Fruit fly (Drosophila melanogaster) whole organism, embryonic: ENCODE measurements around the gene CalpB.

Experiments used
- Atf-2 ChIP-seq: fragments of 200-800 bp; sonication (Bioruptor generic); optimal IDR thresholded peaks from 2 replicates; lab custom pipeline; 2016; ENCODE audit warnings: missing biosample characterization, missing genetic modification characterization
- B-H2 ChIP-seq: fragments of 200-800 bp; sonication (Bioruptor generic); optimal IDR thresholded peaks from 2 replicates; lab custom pipeline; 2018; ENCODE audit warnings: missing biosample characterization, mild to moderate bottlenecking, missing genetic modification characterization
- CG1024 ChIP-seq: fragments of 200-800 bp; sonication (Bioruptor generic); IDR thresholded peaks from 2 replicates; pipeline ENCODE4 v1.3.6; 2022; ENCODE audit warnings: missing biosample characterization, missing genetic modification characterization
- CG10366 ChIP-seq: fragments of 200-800 bp; sonication (Bioruptor generic); IDR thresholded peaks from 2 replicates; pipeline ENCODE4 v1.3.6; 2022; ENCODE audit warnings: missing biosample characterization, missing genetic modification characterization
- CG11085 ChIP-seq: fragments of 200-800 bp; sonication (Bioruptor generic); IDR thresholded peaks from 2 replicates; pipeline ENCODE4 v1.3.6; 2022; ENCODE audit warnings: missing biosample characterization, missing genetic modification characterization
- CG11456 ChIP-seq: fragments of 200-800 bp; sonication (Bioruptor generic); IDR thresholded peaks from 3 replicates; pipeline ENCODE4 v1.3.6; 2022; ENCODE audit warnings: missing biosample characterization, missing genetic modification characterization
- CG11723 ChIP-seq: fragments of 200-800 bp; sonication (Bioruptor generic); optimal IDR thresholded peaks from 2 replicates; lab custom pipeline; 2017; ENCODE audit warnings: missing biosample characterization, mild to moderate bottlenecking, missing genetic modification characterization
- CG12769 ChIP-seq: fragments of 200-800 bp; sonication (Bioruptor generic); optimal IDR thresholded peaks from 2 replicates; lab custom pipeline; 2019; ENCODE audit warnings: missing biosample characterization, mild to moderate bottlenecking, missing genetic modification characterization, moderate library complexity
- CG13296 ChIP-seq: fragments of 200-800 bp; sonication (Bioruptor generic); optimal IDR thresholded peaks from 3 replicates; lab custom pipeline; 2018; ENCODE audit warnings: missing biosample characterization, mild to moderate bottlenecking, missing genetic modification characterization
- CG15514 ChIP-seq: fragments of 200-800 bp; sonication (Bioruptor generic); optimal IDR thresholded peaks from 3 replicates; lab custom pipeline; 2017; ENCODE audit warnings: missing biosample characterization, missing genetic modification characterization, mild to moderate bottlenecking, moderate library complexity, missing genetic modification reagents
- CG18011 ChIP-seq: fragments of 200-800 bp; sonication (Bioruptor generic); optimal IDR thresholded peaks from 2 replicates; lab custom pipeline; 2017; ENCODE audit warnings: missing biosample characterization, missing genetic modification characterization, mild to moderate bottlenecking, moderate library complexity, missing genotype
- CG18476 ChIP-seq: fragments of 200-800 bp; sonication (Bioruptor generic); optimal IDR thresholded peaks from 2 replicates; lab custom pipeline; 2016; ENCODE audit warnings: missing biosample characterization, mild to moderate bottlenecking, missing genetic modification characterization
- CG18764 ChIP-seq: fragments of 200-800 bp; sonication (Bioruptor generic); optimal IDR thresholded peaks from 3 replicates; lab custom pipeline; 2016; ENCODE audit warnings: missing biosample characterization, missing genetic modification characterization
- CG33213 ChIP-seq: fragments of 200-800 bp; sonication (Bioruptor generic); optimal IDR thresholded peaks from 3 replicates; lab custom pipeline; 2016; ENCODE audit warnings: missing biosample characterization, missing genetic modification characterization
- CG4617 ChIP-seq: fragments of 200-800 bp; sonication (Bioruptor generic); optimal IDR thresholded peaks from 3 replicates; lab custom pipeline; 2016; ENCODE audit warnings: missing biosample characterization, missing genetic modification characterization, borderline replicate concordance
- CG8089 ChIP-seq: fragments of 200-800 bp; sonication (Bioruptor generic); optimal IDR thresholded peaks from 3 replicates; lab custom pipeline; 2016; ENCODE audit warnings: missing biosample characterization, missing genetic modification characterization
- CG9817 ChIP-seq: fragments of 200-800 bp; sonication (Bioruptor generic); optimal IDR thresholded peaks from 2 replicates; lab custom pipeline; 2018; ENCODE audit warnings: missing biosample characterization, mild to moderate bottlenecking, missing genetic modification characterization, moderate library complexity
- ERR ChIP-seq: fragments of 200-800 bp; sonication (Bioruptor generic); optimal IDR thresholded peaks from 2 replicates; lab custom pipeline; 2016; ENCODE audit warnings: missing biosample characterization, missing genetic modification characterization
- Eip74EF ChIP-seq, 2 experiments: fragments of 200-800 bp in 1 of 2; fragments of >200 bp in 1 of 2; sonication (Bioruptor generic) in 1 of 2; optimal IDR thresholded peaks; 2 replicates each; lab custom pipeline; 2017 to 2019; ENCODE audit warnings: missing biosample characterization in 2 of 2, missing genetic modification characterization in 2 of 2, mild to moderate bottlenecking in 1 of 2, moderate library complexity in 1 of 2
- Ets65A ChIP-seq: fragments of 200-800 bp; sonication (Bioruptor generic); peaks from one replicate; lab custom pipeline; 2016; ENCODE audit warnings: missing biosample characterization, missing genetic modification characterization
- Fer1 ChIP-seq: fragments of 200-800 bp; sonication (Bioruptor generic); optimal IDR thresholded peaks from 2 replicates; lab custom pipeline; 2017; ENCODE audit warnings: missing biosample characterization, mild to moderate bottlenecking, missing genetic modification characterization
- Gug ChIP-seq: fragments of 200-800 bp; sonication (Bioruptor generic); IDR thresholded peaks from 4 replicates; pipeline ENCODE4 v1.3.6; 2022; ENCODE audit warnings: missing biosample characterization, missing genetic modification characterization
- H15 ChIP-seq: fragments of 200-800 bp; sonication (Bioruptor generic); IDR thresholded peaks from 3 replicates; pipeline ENCODE4 v1.3.6; 2022; ENCODE audit warnings: missing biosample characterization, missing genetic modification characterization
- HLHmδ ChIP-seq: fragments of 200-800 bp; sonication (Bioruptor generic); optimal IDR thresholded peaks from 2 replicates; lab custom pipeline; 2018; ENCODE audit warnings: missing biosample characterization, mild to moderate bottlenecking, missing genetic modification characterization, moderate library complexity
- Hr51 ChIP-seq, 2 experiments: fragments of 200-800 bp; sonication (Bioruptor generic); optimal IDR thresholded peaks; 2 replicates in 1 of 2; 3 replicates in 1 of 2; lab custom pipeline; 2016 to 2018; ENCODE audit warnings: missing biosample characterization in 2 of 2, missing genetic modification characterization in 2 of 2, mild to moderate bottlenecking in 1 of 2, moderate library complexity in 1 of 2
- Hr78 ChIP-seq, 2 experiments: fragments of 200-800 bp in 1 of 2; fragments of >200 bp in 1 of 2; sonication (Bioruptor generic) in 1 of 2; optimal IDR thresholded peaks; 2 replicates each; lab custom pipeline; 2017 to 2019; ENCODE audit warnings: missing biosample characterization in 2 of 2, missing genetic modification characterization in 2 of 2, mild to moderate bottlenecking in 1 of 2, moderate library complexity in 1 of 2
- Med ChIP-seq: fragments of 200-800 bp; sonication (Bioruptor generic); peaks from one replicate; lab custom pipeline; 2016; ENCODE audit warnings: missing biosample characterization, missing genetic modification characterization, mild to moderate bottlenecking, inconsistent platforms, moderate library complexity
- Mes4 ChIP-seq: fragments of 200-800 bp; sonication (Bioruptor generic); optimal IDR thresholded peaks from 2 replicates; lab custom pipeline; 2016; ENCODE audit warnings: missing biosample characterization, missing genetic modification characterization
- Optix ChIP-seq: fragments of 200-800 bp; sonication (Bioruptor generic); IDR thresholded peaks from 3 replicates; pipeline ENCODE4 v1.3.6; 2022; ENCODE audit warnings: missing biosample characterization, missing genetic modification characterization
- Sry-δ ChIP-seq: fragments of 200-800 bp; sonication (Bioruptor generic); optimal IDR thresholded peaks from 2 replicates; lab custom pipeline; 2016; ENCODE audit warnings: missing biosample characterization, missing genetic modification characterization
- Ssrp ChIP-seq: fragments of 200-800 bp; sonication (Bioruptor generic); optimal IDR thresholded peaks from 2 replicates; lab custom pipeline; 2018; ENCODE audit warnings: missing biosample characterization, mild to moderate bottlenecking, missing genetic modification characterization, moderate library complexity
- Tbp ChIP-seq: fragments of >200 bp; optimal IDR thresholded peaks from 2 replicates; lab custom pipeline; 2018; ENCODE audit warnings: missing biosample characterization, missing genetic modification characterization
- ab ChIP-seq: fragments of 200-800 bp; sonication (Bioruptor generic); optimal IDR thresholded peaks from 2 replicates; lab custom pipeline; 2016; ENCODE audit warnings: missing biosample characterization, missing genetic modification characterization
- ase ChIP-seq: fragments of 200-800 bp; sonication (Bioruptor generic); IDR thresholded peaks from 3 replicates; pipeline ENCODE4 v1.3.6; 2022; ENCODE audit warnings: missing biosample characterization, missing genetic modification characterization
- cas ChIP-seq: fragments of 200-800 bp; sonication (Bioruptor generic); IDR thresholded peaks from 2 replicates; pipeline ENCODE4 v1.3.6; 2022; ENCODE audit warnings: missing biosample characterization, missing genetic modification characterization
- cato ChIP-seq: fragments of 200-800 bp; sonication (Bioruptor generic); optimal IDR thresholded peaks from 2 replicates; lab custom pipeline; 2016; ENCODE audit warnings: missing biosample characterization, missing genetic modification characterization, borderline replicate concordance
- croc ChIP-seq: fragments of 200-800 bp; sonication (Bioruptor generic); conservative IDR thresholded peaks from 3 replicates; pipeline ENCODE4 v1.3.6; 2022; ENCODE audit warnings: missing biosample characterization, missing genetic modification characterization
- en ChIP-seq: fragments of 200-800 bp; sonication (Bioruptor generic); optimal IDR thresholded peaks from 2 replicates; lab custom pipeline; 2016; ENCODE audit warnings: missing biosample characterization, missing genetic modification characterization
- inv ChIP-seq: fragments of 200-800 bp; sonication (Bioruptor generic); IDR thresholded peaks from 2 replicates; pipeline ENCODE4 v1.3.6; 2022; ENCODE audit warnings: missing biosample characterization, missing genetic modification characterization; ENCODE audit not compliant: partially characterized antibody
- jumu ChIP-seq: fragments of 200-800 bp; sonication (Bioruptor generic); optimal IDR thresholded peaks from 3 replicates; lab custom pipeline; 2016; ENCODE audit warnings: missing biosample characterization, missing genetic modification characterization
- maf-S ChIP-seq: fragments of 200-800 bp; sonication (Bioruptor generic); optimal IDR thresholded peaks from 2 replicates; lab custom pipeline; 2016; ENCODE audit warnings: missing biosample characterization, missing genetic modification characterization
- nau ChIP-seq: fragments of 200-800 bp; sonication (Bioruptor generic); optimal IDR thresholded peaks from 3 replicates; lab custom pipeline; 2017; ENCODE audit warnings: missing biosample characterization, mild to moderate bottlenecking, missing genetic modification characterization, missing genetic modification reagents
- nerfin-2 ChIP-seq: fragments of 200-800 bp; sonication (Bioruptor generic); IDR thresholded peaks from 2 replicates; pipeline ENCODE4 v1.3.6; 2022; ENCODE audit warnings: missing biosample characterization, missing genetic modification characterization; ENCODE audit not compliant: partially characterized antibody
- onecut ChIP-seq: fragments of 200-800 bp; sonication (Bioruptor generic); IDR thresholded peaks from 2 replicates; pipeline ENCODE4 v1.3.6; 2022; ENCODE audit warnings: missing biosample characterization, missing genetic modification characterization
- sima ChIP-seq: fragments of 200-800 bp; sonication (Bioruptor generic); optimal IDR thresholded peaks from 2 replicates; lab custom pipeline; 2016; ENCODE audit warnings: missing biosample characterization, missing genetic modification characterization
- sob ChIP-seq: fragments of 200-800 bp; sonication (Bioruptor generic); IDR thresholded peaks from 2 replicates; pipeline ENCODE4 v1.3.6; 2022; ENCODE audit warnings: missing biosample characterization, missing genetic modification characterization
- ttk ChIP-seq: fragments of 200-800 bp; sonication (Bioruptor generic); IDR thresholded peaks from 2 replicates; pipeline ENCODE4 v2.1.2; 2022; ENCODE audit warnings: missing biosample characterization, missing genetic modification characterization
- unc-4 ChIP-seq: fragments of 200-800 bp; sonication (Bioruptor generic); IDR thresholded peaks from 2 replicates; pipeline ENCODE4 v1.3.6; 2022; ENCODE audit warnings: missing biosample characterization, missing genetic modification characterization; ENCODE audit not compliant: partially characterized antibody
- wek ChIP-seq: fragments of 200-800 bp; sonication (Bioruptor generic); optimal IDR thresholded peaks from 3 replicates; lab custom pipeline; 2018; ENCODE audit warnings: missing biosample characterization, mild to moderate bottlenecking, missing genetic modification characterization, moderate library complexity
- zfh1 ChIP-seq: fragments of 200-800 bp; sonication (Bioruptor generic); IDR thresholded peaks from 3 replicates; pipeline ENCODE4 v1.3.6; 2022; ENCODE audit warnings: missing biosample characterization, missing genetic modification characterization

Gene CalpB

dm6 chr3L:9888630-9889130, at the start of gene CalpB, which contains the start of gene Taf2 (continued):
- TF ChIP-seq cas (GFP tag; lab: Robert Waterston, UW) = no peak
- peak; percentile 85 for TF ChIP-seq CG9817 (tag; lab: Kevin White, UChicago)
- TF ChIP-seq H15 = peak; percentile 49; the same call in 2 of the 3 replicates
- TF ChIP-seq en = no peak
- TF ChIP-seq ab = no peak
- peak; percentile 61; the same call in 1 of the 3 replicates for TF ChIP-seq zfh1
- peak; percentile 74 for TF ChIP-seq CG15514 (GFP tag; lab: Kevin White, UChicago)
- no peak for TF ChIP-seq Mes4 (GFP tag; lab: Kevin White, UChicago)
- TF ChIP-seq ttk (GFP tag; lab: Robert Waterston, UW) = peak; percentile 77; the same call in 1 of the 2 replicates
- TF ChIP-seq HLHmδ = no peak
- TF ChIP-seq Ets65A = peak; percentile 54
- TF ChIP-seq Fer1 (GFP tag; lab: Kevin White, UChicago) = no peak
- TF ChIP-seq Hr78 (GFP tag; optimal IDR thresholded peaks at IDR 0.05; lab: Kevin White, UChicago) = peak in 1 of 2 experiments; percentile 65
- TF ChIP-seq CG8089 (GFP tag; lab: Kevin White, UChicago) = no peak
- peak; percentile 74 for TF ChIP-seq CG10366 (GFP tag; lab: Robert Waterston, UW)
- no peak for TF ChIP-seq Atf-2
- peak; percentile 84 for TF ChIP-seq CG18764
- peak; percentile 72 for TF ChIP-seq croc (GFP tag; lab: Robert Waterston, UW)
- TF ChIP-seq nau (GFP tag; lab: Kevin White, UChicago) = no peak
- no peak for TF ChIP-seq CG33213 (GFP tag; lab: Kevin White, UChicago)
- TF ChIP-seq ase (GFP tag; lab: Robert Waterston, UW) = peak; percentile 74
- peak; percentile 84 for TF ChIP-seq Med (GFP tag; lab: Kevin White, UChicago)
- no peak for TF ChIP-seq maf-S (GFP tag; lab: Kevin White, UChicago)
- TF ChIP-seq Gug (GFP tag; lab: Robert Waterston, UW) = peak; percentile 47; the same call in 1 of the 4 replicates
- peak; percentile 46 for TF ChIP-seq Sry-δ (GFP tag; lab: Kevin White, UChicago)
- TF ChIP-seq Ssrp = peak; percentile 86
- TF ChIP-seq nerfin-2 (GFP tag; lab: Robert Waterston, UW) = no peak
- peak; percentile 63 for TF ChIP-seq onecut (GFP tag; lab: Robert Waterston, UW)
- no peak for TF ChIP-seq Tbp (GFP tag; lab: Kevin White, UChicago)
- TF ChIP-seq cato (GFP tag; lab: Kevin White, UChicago) = peak; percentile 30
- peak; percentile 69; the same call in 2 of the 3 replicates for TF ChIP-seq CG11456
- TF ChIP-seq CG11085 = peak; percentile 68
- TF ChIP-seq wek (GFP tag; lab: Kevin White, UChicago) = no peak
- peak; percentile 72; the same call in 1 of the 2 replicates for TF ChIP-seq CG1024
- TF ChIP-seq unc-4 (GFP tag; lab: Robert Waterston, UW) = no peak
- TF ChIP-seq Eip74EF (GFP tag; optimal IDR thresholded peaks at IDR 0.05; lab: Kevin White, UChicago) = no peak
- TF ChIP-seq B-H2 (GFP tag; lab: Kevin White, UChicago) = no peak
- TF ChIP-seq sima (GFP tag; lab: Kevin White, UChicago) = no peak
- TF ChIP-seq sob (GFP tag; lab: Robert Waterston, UW) = peak; percentile 60
- no peak for TF ChIP-seq CG18011 (GFP tag; lab: Kevin White, UChicago)
- 0 out of 3 replicates have a peak, but pooled peaks have one; percentile 28 for TF ChIP-seq Optix (GFP tag; lab: Robert Waterston, UW)
- TF ChIP-seq CG4617 (GFP tag; lab: Kevin White, UChicago) = peak; percentile 73
- TF ChIP-seq CG11723 = peak; percentile 5
- TF ChIP-seq ERR (GFP tag; lab: Kevin White, UChicago) = no peak
- no peak for TF ChIP-seq CG12769 (tag; lab: Kevin White, UChicago)
- no peak for TF ChIP-seq jumu
- peak; percentile 90 for TF ChIP-seq CG13296 (GFP tag; lab: Kevin White, UChicago)
- peak; percentile 41 to 91 for TF ChIP-seq Hr51 (GFP tag; optimal IDR thresholded peaks at IDR 0.05; lab: Kevin White, UChicago)
- no peak for TF ChIP-seq inv (GFP tag; lab: Robert Waterston, UW)
- TF ChIP-seq CG18476 = peak; percentile 46
